Fruit fly (Drosophila melanogaster): Measurements from ENCODE around the gene abd-A.

Gene abd-A

DNA sequence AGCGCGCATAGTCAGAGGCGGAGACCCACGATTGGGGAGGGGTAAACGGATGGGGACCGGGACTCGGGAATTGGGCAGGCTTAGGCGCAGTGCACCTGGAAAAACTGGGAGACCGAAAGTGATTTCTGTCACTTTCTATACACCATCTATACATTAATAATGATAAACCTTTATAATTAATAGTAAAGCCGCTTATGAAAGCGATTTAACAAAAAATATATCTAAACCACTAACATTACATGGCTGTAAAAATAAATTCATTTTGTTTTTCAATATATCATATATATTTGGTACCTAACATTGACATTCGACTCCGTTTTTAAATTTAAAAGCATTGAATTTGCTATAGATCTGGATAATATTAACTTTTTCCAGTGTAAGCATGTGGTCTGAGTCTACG, 28.9 kb downstream of the abd-A start (continued):
- peak; percentile 71 for TF ChIP-seq CG17829 (tag; optimal IDR thresholded peaks at IDR 0.05)
- no peak for TF ChIP-seq amos (GFP tag; IDR thresholded peaks at IDR 0.05; ENCODE audit: partially characterized antibody)
- TF ChIP-seq Dfd (GFP tag; optimal IDR thresholded peaks at IDR 0.05), result no peak
- TF ChIP-seq BEAF-32 (GFP tag; optimal IDR thresholded peaks at IDR 0.05), result no peak
- TF ChIP-seq Hr39 (optimal IDR thresholded peaks at IDR 0.05), result no peak
- TF ChIP-seq CG4424 (GFP tag; optimal IDR thresholded peaks at IDR 0.05), result peak; percentile 36
- no peak for TF ChIP-seq prd (optimal IDR thresholded peaks at IDR 0.05)
- TF ChIP-seq prd (GFP tag; IDR thresholded peaks at IDR 0.05), result peak; percentile 20; the same call in 1 of the 3 replicates
- TF ChIP-seq toy (GFP tag; IDR thresholded peaks at IDR 0.05), result no peak
- no peak for TF ChIP-seq NC2β (GFP tag; optimal IDR thresholded peaks at IDR 0.05)
- TF ChIP-seq Myb (GFP tag; optimal IDR thresholded peaks at IDR 0.05), result no peak
- TF ChIP-seq Side (GFP tag; optimal IDR thresholded peaks at IDR 0.05), result no peak
- no peak for TF ChIP-seq Fer3 (tag; optimal IDR thresholded peaks at IDR 0.05)
- TF ChIP-seq zf30C (GFP tag; optimal IDR thresholded peaks at IDR 0.05), result peak; percentile 42
- TF ChIP-seq Ada2b (GFP tag; IDR thresholded peaks at IDR 0.05), result no peak
- no peak for TF ChIP-seq CG6765 (GFP tag; optimal IDR thresholded peaks at IDR 0.05)
- TF ChIP-seq Ssrp (tag; optimal IDR thresholded peaks at IDR 0.05), result peak; percentile 40
- TF ChIP-seq cas (GFP tag; IDR thresholded peaks at IDR 0.05), result no peak
- TF ChIP-seq Aef1 (GFP tag; IDR thresholded peaks at IDR 0.05), result no peak
- TF ChIP-seq Ets65A (GFP tag), result no peak
- TF ChIP-seq pum (GFP tag; optimal IDR thresholded peaks at IDR 0.05), result no peak
- TF ChIP-seq Asciz (GFP tag; optimal IDR thresholded peaks at IDR 0.05), result peak; percentile 22
- no peak for TF ChIP-seq CG4707 (GFP tag; optimal IDR thresholded peaks at IDR 0.05)
- TF ChIP-seq CG15696 (tag; optimal IDR thresholded peaks at IDR 0.05), result peak; percentile 49
- TF ChIP-seq CG9215 (GFP tag; IDR thresholded peaks at IDR 0.05), result no peak
- TF ChIP-seq CG6683 (GFP tag; optimal IDR thresholded peaks at IDR 0.05), result no peak
- no peak for TF ChIP-seq chn (GFP tag; optimal IDR thresholded peaks at IDR 0.05)
- 0 out of 2 replicates have a peak, but pooled peaks have one; percentile 20 for TF ChIP-seq sisA (GFP tag; IDR thresholded peaks at IDR 0.05)
- no peak for TF ChIP-seq HmgD (GFP tag; optimal IDR thresholded peaks at IDR 0.05)
- peak; percentile 83 for TF ChIP-seq CG2712 (tag; optimal IDR thresholded peaks at IDR 0.05)
- TF ChIP-seq Dad (GFP tag; optimal IDR thresholded peaks at IDR 0.05), result no peak
- TF ChIP-seq CG12942 (GFP tag; optimal IDR thresholded peaks at IDR 0.05), result no peak
- no peak for TF ChIP-seq dm (GFP tag; optimal IDR thresholded peaks at IDR 0.05)
- peak; percentile 19 for TF ChIP-seq Oli (tag; optimal IDR thresholded peaks at IDR 0.05)
- no peak for TF ChIP-seq abd-A (tag; optimal IDR thresholded peaks at IDR 0.05)
- no peak for TF ChIP-seq CG31224 (GFP tag; IDR thresholded peaks at IDR 0.05)
- TF ChIP-seq CG11560 (tag; IDR thresholded peaks at IDR 0.05), result no peak
- TF ChIP-seq CG12299 (tag; optimal IDR thresholded peaks at IDR 0.05), result no peak
- TF ChIP-seq Poxn (GFP tag; IDR thresholded peaks at IDR 0.05), result no peak
- TF ChIP-seq lov (optimal IDR thresholded peaks at IDR 0.05), result no peak
- TF ChIP-seq lov (GFP tag; IDR thresholded peaks at IDR 0.05), result no peak
- no peak for TF ChIP-seq sob (GFP tag; IDR thresholded peaks at IDR 0.05)
- no peak for TF ChIP-seq CG6654 (GFP tag; optimal IDR thresholded peaks at IDR 0.05)
- TF ChIP-seq da (GFP tag; optimal IDR thresholded peaks at IDR 0.05), result no peak
- no peak for TF ChIP-seq Six4 (GFP tag; optimal IDR thresholded peaks at IDR 0.05)
- no peak for TF ChIP-seq TFAM (GFP tag; optimal IDR thresholded peaks at IDR 0.05)
- no peak for TF ChIP-seq Dll (GFP tag; IDR thresholded peaks at IDR 0.05; ENCODE audit: partially characterized antibody)
- TF ChIP-seq CG2129 (GFP tag; IDR thresholded peaks at IDR 0.05; ENCODE audit: partially characterized antibody), result no peak
- no peak for TF ChIP-seq sc (optimal IDR thresholded peaks at IDR 0.05)
- TF ChIP-seq sc (GFP tag; optimal IDR thresholded peaks at IDR 0.05), result peak; percentile 8
- no peak for TF ChIP-seq CG15479 (GFP tag; optimal IDR thresholded peaks at IDR 0.05)
- no peak for TF ChIP-seq CG12071 (GFP tag; optimal IDR thresholded peaks at IDR 0.05)
- TF ChIP-seq unpg (GFP tag; optimal IDR thresholded peaks at IDR 0.05), result peak; percentile 38
